Fruit fly (Drosophila melanogaster) whole organism, adult: ENCODE results near the gene CG32453.
"Not testable (repeated sequence)": the region's sequence is repeated elsewhere in the genome, so short reads cannot be mapped to it uniquely, and the experiment has no call there.

Experiments used
- CG12768 ChIP-seq: fragments of 200-800 bp; sonication (Bioruptor generic); optimal IDR thresholded peaks from 2 replicates; lab custom pipeline; 2017; ENCODE audit warnings: missing biosample characterization, missing genetic modification characterization, mild to moderate bottlenecking, moderate library complexity, missing genetic modification reagents
- CG5204 ChIP-seq: fragments of 200-800 bp; sonication (Bioruptor generic); optimal IDR thresholded peaks from 2 replicates; lab custom pipeline; 2016; ENCODE audit warnings: missing biosample characterization, missing genetic modification characterization
- Crg-1 ChIP-seq: fragments of 200-800 bp; sonication (Bioruptor generic); optimal IDR thresholded peaks from 2 replicates; lab custom pipeline; 2016; ENCODE audit warnings: missing biosample characterization, missing genetic modification characterization
- cic ChIP-seq: fragments of 200-800 bp; sonication (Bioruptor generic); optimal IDR thresholded peaks from 2 replicates; lab custom pipeline; 2017; ENCODE audit warnings: missing biosample characterization, mild to moderate bottlenecking, missing genetic modification characterization, moderate library complexity
- tj ChIP-seq: fragments of 200-800 bp; sonication (Bioruptor generic); optimal IDR thresholded peaks from 3 replicates; lab custom pipeline; 2017; ENCODE audit warnings: missing biosample characterization, mild to moderate bottlenecking, missing genetic modification characterization, moderate library complexity

- not testable (repeated sequence) for TF ChIP-seq Crg-1, cic, tj, CG5204, CG12768 (GFP tag; lab: Kevin White, UChicago)
These were observed 23.8 kb downstream of the CG32453 start, which contains the start of gene mael for dm6 chr3L:22720694-22721270.
